Worm (Caenorhabditis elegans): ENCODE data around the gene ucr-2.2.

The ucr-2.2 gene

DNA sequence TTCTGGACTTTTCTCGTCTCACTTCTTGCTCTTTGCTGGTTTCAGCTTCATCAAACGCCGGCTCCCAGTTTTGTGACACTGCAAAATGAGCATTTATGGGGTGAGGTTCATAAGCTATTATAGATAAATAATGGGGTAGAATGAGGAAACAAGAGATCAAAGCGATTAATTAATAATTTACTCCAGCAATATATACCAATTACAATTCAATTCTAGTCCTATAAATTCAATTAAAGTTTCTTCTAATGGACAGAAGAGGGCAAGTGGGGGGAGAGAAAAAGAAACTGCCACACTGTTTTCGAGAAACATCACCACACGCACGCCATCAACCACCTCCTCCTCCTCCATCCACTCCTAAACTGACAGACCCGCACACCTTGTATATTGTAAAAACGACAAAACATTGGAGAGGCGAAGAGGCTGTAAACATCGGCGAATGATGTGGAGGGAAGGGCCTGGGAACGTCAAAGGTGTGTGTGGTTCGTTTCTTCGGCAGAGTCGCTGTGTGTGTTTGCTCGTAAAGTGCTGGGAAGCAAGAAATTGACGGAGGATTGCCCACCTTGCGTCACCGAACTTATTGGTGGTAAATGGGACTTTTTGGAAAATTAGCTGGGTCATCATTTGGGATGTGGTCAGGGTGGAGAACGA is 39.6 kb downstream of the ucr-2.2 start, which contains the start of the genes H03A11.13 and famk-1:
TSS of gene H03A11.13 (minus strand) at position 51 of the 648 bp plus-strand sequence.
TSS of gene famk-1 (minus strand) at position 78 of the 648 bp plus-strand sequence.
- TF ChIP-seq fkh-6 (tag; optimal IDR thresholded peaks at IDR 0.05) (no peak), K02D7.2 (tag; optimal IDR thresholded peaks at IDR 0.05) (no peak), zip-5 (tag; optimal IDR thresholded peaks at IDR 0.05) (no peak)

DNA sequence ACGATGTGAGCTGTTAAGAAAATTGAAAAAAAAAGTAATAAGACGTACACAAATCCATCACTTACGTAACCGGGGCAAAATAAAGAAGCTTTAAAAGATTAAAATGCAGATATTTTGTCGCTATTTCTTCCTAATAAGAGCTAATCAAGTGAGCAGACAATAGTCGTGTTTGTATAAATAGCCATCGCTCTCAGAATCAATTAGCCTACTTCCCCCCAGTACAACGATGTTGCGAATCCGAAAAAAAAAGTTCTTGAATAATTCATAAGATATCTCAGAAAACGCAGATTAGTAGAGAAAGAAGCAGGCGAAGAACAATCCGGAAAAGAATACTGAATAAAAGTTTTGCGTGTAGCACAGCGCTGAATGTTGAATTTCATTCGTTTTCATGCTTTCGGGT is 41.6 kb downstream of the ucr-2.2 start:
- no peak for TF ChIP-seq hlh-30 (tag; optimal IDR thresholded peaks at IDR 0.05; ENCODE audit: insufficient read depth)
- no peak for TF ChIP-seq nfya-1 (tag; optimal IDR thresholded peaks at IDR 0.05)
- TF ChIP-seq ets-4 (tag; optimal IDR thresholded peaks at IDR 0.05) = no peak

DNA sequence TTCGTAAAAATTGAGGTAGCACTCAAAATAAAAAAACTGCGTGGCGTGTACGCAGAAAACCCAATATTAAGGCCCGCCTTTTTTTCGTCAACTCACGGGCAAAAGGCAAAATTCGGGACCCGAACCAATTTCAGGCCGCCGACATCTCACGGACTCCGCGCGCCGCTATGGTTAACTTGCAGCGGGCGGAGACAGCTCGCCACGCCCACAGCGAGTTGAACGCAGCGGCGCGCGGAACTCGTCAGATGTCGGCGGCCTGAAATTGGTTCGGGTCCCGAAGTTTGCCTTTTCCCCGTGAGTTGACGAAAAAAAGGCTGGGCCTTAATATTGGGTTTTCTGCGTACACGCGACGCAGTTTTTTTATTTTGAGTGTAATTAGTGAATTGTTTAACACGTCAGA is 47.4 kb downstream of the ucr-2.2 start:
- TF ChIP-seq elt-2 (tag; optimal IDR thresholded peaks at IDR 0.05) = no peak
- TF ChIP-seq unc-3 (GFP tag; conservative IDR thresholded peaks at IDR 0.05) = no peak
- no peak for TF ChIP-seq unc-3 (tag; optimal IDR thresholded peaks at IDR 0.05)
- TF ChIP-seq unc-86 (tag; optimal IDR thresholded peaks at IDR 0.05) = no peak
- TF ChIP-seq K09A11.1 (tag; optimal IDR thresholded peaks at IDR 0.05; ENCODE audit: insufficient read depth) = no peak

DNA sequence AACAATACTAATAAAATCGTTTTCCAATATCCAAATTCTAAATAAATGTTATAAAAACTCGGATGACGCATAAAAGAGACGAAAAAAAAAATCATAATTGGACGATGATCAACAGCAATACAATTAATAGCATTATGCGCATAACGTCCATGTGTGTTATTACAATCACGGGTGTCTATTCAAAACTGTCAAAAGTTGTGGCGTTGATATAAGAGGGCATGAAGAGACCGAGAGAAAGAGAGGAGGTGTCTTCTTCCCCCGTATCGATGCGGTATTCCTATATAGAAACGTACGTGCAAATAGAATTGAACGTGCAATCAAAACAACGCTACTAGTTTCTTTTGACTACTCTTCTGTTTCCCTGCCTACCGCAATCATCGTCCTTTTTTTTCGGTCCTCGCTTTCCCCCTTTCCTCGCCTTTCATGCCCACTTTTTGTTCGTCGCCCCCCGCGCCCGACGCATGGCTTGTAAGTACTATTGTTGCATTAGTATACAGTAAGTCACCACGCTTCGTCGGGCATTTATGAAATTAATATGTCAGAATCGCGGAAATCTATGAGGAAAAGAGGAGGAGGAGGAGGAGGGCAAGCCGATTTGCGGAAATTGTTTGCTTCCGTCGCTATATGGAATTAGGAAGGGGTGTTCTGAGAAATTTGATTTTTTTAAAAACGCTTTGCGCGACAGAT is 48.3 kb downstream of the ucr-2.2 start:
- no peak for TF ChIP-seq hlh-6 (tag; optimal IDR thresholded peaks at IDR 0.05)
- TF ChIP-seq ceh-24 (tag; optimal IDR thresholded peaks at IDR 0.05) = no peak
- TF ChIP-seq unc-3 (GFP tag; conservative IDR thresholded peaks at IDR 0.05) = no peak
- no peak for TF ChIP-seq unc-3 (tag; optimal IDR thresholded peaks at IDR 0.05)
- no peak for TF ChIP-seq zip-5 (tag; optimal IDR thresholded peaks at IDR 0.05)
- peak; percentile 63 for TF ChIP-seq sdc-2 (tag; optimal IDR thresholded peaks at IDR 0.05)
- peak; percentile 8 for TF ChIP-seq ceh-31 (tag; optimal IDR thresholded peaks at IDR 0.05)

DNA sequence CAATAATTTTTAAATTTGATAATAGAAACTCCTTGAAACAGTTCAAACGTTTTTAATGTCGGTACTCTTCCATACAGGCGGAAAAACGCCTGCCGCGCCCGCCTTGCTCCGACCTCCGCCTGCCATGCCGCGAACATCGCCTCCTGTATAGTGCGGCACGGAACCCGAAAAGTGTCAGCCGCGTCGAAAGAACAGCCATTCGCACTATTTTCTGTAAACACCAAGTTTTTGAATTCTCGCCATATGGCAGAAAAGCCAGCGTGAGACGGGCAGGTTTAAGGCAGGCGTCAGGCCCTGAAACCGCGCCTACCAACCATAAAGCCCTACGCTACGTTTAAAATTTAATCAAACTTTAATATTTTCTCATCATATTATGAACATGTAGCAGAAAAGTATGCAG is 49.1 kb downstream of the ucr-2.2 start:
- TF ChIP-seq ama-1 (optimal IDR thresholded peaks at IDR 0.05) (no peak), ttx-3 (tag; optimal IDR thresholded peaks at IDR 0.05) (no peak), hlh-15 (tag; optimal IDR thresholded peaks at IDR 0.05) (no peak), lim-6 (tag; optimal IDR thresholded peaks at IDR 0.05) (no peak), sox-4 (tag; optimal IDR thresholded peaks at IDR 0.05) (no peak), hlh-6 (tag; optimal IDR thresholded peaks at IDR 0.05) (no peak), nfya-1 (tag; optimal IDR thresholded peaks at IDR 0.05) (no peak), ceh-45 (GFP tag; IDR thresholded peaks at IDR 0.05) (no peak), zip-5 (tag; optimal IDR thresholded peaks at IDR 0.05) (no peak), fkh-10 (GFP tag; optimal IDR thresholded peaks at IDR 0.05) (no peak)

DNA sequence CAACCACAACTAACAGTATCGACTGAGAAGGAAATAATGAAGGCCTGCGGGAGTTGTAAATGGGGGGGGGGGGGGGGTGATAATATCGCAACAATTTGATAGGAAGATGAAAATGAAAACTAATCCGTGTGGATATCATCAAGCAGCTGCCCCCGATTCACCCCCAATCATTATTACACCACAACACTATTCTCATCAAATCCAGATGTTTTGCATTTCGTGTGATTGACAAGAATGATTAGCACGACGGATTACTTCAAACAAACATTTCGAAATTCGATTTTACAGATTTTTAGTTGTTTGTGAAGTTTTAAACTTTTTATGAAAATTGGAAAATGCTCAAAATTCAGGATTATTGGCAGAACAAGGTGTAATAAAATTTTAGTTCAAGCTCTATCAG is 50.4 kb downstream of the ucr-2.2 start:
- no peak for TF ChIP-seq dve-1 (tag; optimal IDR thresholded peaks at IDR 0.05)
- TF ChIP-seq unc-55 (GFP tag; optimal IDR thresholded peaks at IDR 0.05) = peak; percentile 87
- no peak for TF ChIP-seq ceh-30 (tag; optimal IDR thresholded peaks at IDR 0.05)

DNA sequence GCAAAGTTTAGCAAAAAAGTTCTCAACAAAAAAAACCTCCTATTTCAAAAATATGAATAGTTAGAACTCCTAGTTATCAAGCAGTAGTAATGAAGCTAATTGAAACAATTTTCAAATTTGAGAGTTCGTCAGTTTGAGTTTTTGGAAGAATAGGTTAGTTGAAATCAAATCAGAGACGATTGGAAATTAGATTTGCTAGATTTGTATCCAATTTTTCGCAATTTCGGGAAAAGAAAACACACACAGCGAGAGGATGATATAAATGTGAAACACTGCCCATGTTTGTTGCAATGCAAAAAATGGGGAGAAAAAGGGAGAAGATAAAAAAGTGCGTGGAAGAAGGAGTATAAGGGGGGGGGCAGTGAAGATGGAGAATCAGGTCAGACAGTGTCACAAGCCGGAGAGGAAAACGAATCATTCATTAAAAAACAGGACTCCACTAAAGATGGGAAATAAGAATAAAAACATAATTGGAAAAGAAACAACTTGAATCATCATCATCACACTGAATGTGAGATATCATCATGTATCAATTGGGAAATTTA is 51.5 kb downstream of the ucr-2.2 start:
- peak; percentile 84 for TF ChIP-seq unc-42 (tag; optimal IDR thresholded peaks at IDR 0.05)
- no peak for TF ChIP-seq T23F11.4 (GFP tag; optimal IDR thresholded peaks at IDR 0.05)

Measured in whole organism, late embryonic.